Fruit fly (Drosophila melanogaster): Measurements from ENCODE around the gene ClC-a.

The ClC-a gene

DNA sequence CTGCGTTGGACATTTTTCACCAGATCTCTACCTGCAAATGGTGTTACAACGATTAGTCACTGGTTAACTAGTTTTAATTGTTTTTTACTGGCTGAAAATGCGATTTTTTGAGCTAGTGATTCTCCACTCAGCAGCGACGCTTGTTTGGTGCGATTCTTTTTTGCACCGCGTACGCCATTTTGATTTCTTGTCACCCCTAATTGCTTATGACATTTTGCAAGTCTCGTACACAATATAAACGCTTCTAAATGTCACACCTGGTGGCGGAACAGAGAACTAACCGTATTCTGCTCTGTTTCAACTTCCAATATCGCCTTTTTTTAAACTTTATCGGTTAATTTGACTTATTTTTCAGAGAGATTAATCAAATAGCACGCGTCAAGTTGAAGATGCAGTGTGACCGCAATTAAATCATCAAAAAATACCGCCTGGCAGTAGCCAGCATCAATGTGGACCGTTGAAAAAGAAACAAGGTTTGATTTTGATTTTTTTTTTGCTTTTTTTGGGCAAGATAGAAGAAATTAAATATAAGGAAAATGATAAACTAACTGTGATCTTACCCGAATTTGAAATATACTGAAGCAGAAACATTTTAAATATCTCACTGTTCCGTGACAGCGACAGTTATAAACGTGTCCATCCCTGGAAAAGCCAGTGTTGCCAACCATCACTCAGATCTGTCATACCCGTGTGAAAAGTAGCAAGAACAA, 6.1 kb upstream of the ClC-a start, which contains the start of the genes COX5A and glo (continued):
- peak; percentile 15 for TF ChIP-seq dac (GFP tag; optimal IDR thresholded peaks at IDR 0.05)
- peak; percentile 34 for TF ChIP-seq CG1621 (tag; optimal IDR thresholded peaks at IDR 0.05)
- peak; percentile 51 for TF ChIP-seq CG6792 (GFP tag; optimal IDR thresholded peaks at IDR 0.05)
- TF ChIP-seq Eip75B (GFP tag; optimal IDR thresholded peaks at IDR 0.05): peak; percentile 68
- no peak for TF ChIP-seq CG4318 (GFP tag; optimal IDR thresholded peaks at IDR 0.05)
- TF ChIP-seq fd59A (GFP tag; optimal IDR thresholded peaks at IDR 0.05): no peak
- TF ChIP-seq Sox14 (GFP tag; optimal IDR thresholded peaks at IDR 0.05): peak; percentile 79
- peak; percentile 99 for TF ChIP-seq achi (GFP tag; optimal IDR thresholded peaks at IDR 0.05)
- no peak for TF ChIP-seq CG7368 (GFP tag; optimal IDR thresholded peaks at IDR 0.05)
- TF ChIP-seq pdm3 (GFP tag; optimal IDR thresholded peaks at IDR 0.05): no peak
- TF ChIP-seq CG8632 (GFP tag; optimal IDR thresholded peaks at IDR 0.05): no peak
- no peak for TF ChIP-seq Met (GFP tag; optimal IDR thresholded peaks at IDR 0.05)
- TF ChIP-seq CG11762 (GFP tag; optimal IDR thresholded peaks at IDR 0.05; ENCODE audit: insufficient read depth): no peak
- no peak for TF ChIP-seq salr (GFP tag; optimal IDR thresholded peaks at IDR 0.05)
- TF ChIP-seq spab (GFP tag; optimal IDR thresholded peaks at IDR 0.05): no peak
- TF ChIP-seq Sox15 (GFP tag; optimal IDR thresholded peaks at IDR 0.05): peak; percentile 54
- no peak for TF ChIP-seq Blimp-1 (GFP tag; optimal IDR thresholded peaks at IDR 0.05)
- no peak for TF ChIP-seq ss (GFP tag; optimal IDR thresholded peaks at IDR 0.05)
- peak; percentile 76 for TF ChIP-seq Hr4 (GFP tag; optimal IDR thresholded peaks at IDR 0.05)
- peak; percentile 84 for TF ChIP-seq Eip78C (GFP tag)

DNA sequence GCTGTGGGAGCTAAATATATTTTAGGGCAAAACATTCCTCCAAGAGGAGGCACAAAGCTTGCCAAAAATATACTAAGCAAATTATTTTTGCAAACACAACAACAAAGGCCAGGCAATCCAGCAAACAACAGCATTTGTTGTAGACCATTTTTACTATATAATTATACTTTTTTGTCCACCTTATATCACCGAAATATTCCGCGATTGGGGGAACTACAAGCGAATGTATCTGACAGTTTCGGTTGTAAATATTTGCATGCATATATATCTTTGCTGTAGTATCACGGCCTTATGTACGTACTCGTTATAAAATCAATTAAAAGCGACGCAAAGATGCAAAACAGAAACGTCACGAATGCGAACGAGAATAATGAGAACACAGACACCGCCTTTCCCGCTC, 528 bp downstream of the ClC-a start:
- TF ChIP-seq fkh (GFP tag; optimal IDR thresholded peaks at IDR 0.05) (peak; percentile 15), Lpt (GFP tag; optimal IDR thresholded peaks at IDR 0.05) (no peak)

DNA sequence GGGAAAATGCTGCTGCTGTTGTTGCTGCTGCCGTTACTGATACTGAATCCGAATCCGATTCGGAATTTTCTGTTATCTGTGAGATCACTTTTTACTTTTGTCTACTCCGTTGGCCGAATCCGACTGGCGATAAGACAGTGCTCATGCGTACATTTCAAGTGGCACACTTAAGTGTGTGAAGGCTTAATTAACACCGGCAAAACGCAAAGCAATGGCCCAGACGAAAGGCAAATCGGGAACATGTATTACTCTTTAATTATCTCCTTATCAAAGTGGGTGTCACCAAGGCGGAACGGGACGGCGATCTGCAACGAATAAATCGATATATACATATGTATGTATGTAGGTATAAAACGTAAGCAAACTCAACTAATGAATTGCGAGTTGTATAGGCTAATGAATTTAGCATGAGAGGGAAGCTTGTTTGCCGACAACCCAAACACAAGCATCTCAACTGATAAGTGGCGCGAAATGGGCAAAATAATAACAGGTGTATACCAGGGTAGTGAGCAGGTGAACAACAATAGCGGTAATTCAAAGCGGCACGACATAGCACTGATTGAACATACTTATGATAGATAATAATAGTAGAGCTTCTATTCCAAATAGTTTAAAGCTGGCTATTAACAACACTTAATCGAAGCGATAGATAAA, 2.0 kb downstream of the ClC-a start:
- TF ChIP-seq Sox102F (GFP tag; optimal IDR thresholded peaks at IDR 0.05) (no peak), svp (GFP tag) (peak; percentile 89), vri (GFP tag; optimal IDR thresholded peaks at IDR 0.05) (peak; percentile 20)

DNA sequence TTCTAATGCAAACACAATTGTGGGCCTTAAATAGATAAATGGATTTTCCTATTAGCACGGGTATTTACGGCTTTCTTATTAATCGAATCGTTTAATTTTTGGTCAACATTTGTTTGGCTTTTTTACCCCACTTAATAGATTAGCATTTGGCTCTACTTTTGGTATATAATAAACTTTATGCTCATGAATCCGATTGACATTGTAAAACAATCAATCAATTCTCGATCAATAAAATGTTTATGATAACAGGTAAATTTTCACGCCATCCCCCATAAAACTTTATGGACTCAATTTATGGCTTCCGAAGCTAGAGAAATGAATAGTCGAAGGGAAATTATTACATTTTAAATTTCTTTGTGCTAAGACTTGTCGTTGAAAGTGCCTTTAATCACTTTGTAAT, 3.4 kb downstream of the ClC-a start:
- TF ChIP-seq CG32006 (GFP tag; optimal IDR thresholded peaks at IDR 0.05): no peak
- no peak for TF ChIP-seq CG15336 (GFP tag; IDR thresholded peaks at IDR 0.05)
- TF ChIP-seq fd59A (GFP tag; optimal IDR thresholded peaks at IDR 0.05): no peak
- TF ChIP-seq topi (GFP tag; optimal IDR thresholded peaks at IDR 0.05): no peak
- no peak for TF ChIP-seq CG8632 (GFP tag; optimal IDR thresholded peaks at IDR 0.05)
- TF ChIP-seq fkh (GFP tag; optimal IDR thresholded peaks at IDR 0.05): peak; percentile 57

DNA sequence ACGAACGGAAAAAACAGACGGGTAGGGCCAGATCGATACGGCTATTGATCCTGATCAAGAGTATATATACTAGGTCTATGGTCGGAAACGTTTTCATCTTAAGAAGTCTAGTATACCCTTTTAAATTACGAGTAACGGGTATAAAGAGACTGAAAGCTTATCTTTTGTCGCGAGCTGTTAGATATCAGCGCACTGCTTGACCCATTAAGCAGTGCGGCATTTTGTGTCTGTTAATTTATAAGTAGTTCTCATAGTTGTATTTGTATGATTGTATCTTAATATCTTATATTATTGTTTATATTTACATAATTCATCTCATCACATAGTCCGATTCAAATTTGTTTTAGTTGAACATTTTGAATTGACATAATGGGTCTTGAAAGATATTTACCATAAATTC, 5.4 kb downstream of the ClC-a start:
- TF ChIP-seq CG8319 (GFP tag; optimal IDR thresholded peaks at IDR 0.05) (no peak), CG11762 (GFP tag; optimal IDR thresholded peaks at IDR 0.05; ENCODE audit: insufficient read depth) (no peak), Eip78C (GFP tag) (peak; percentile 66), CG11902 (GFP tag; optimal IDR thresholded peaks at IDR 0.05) (no peak), fd85E (GFP tag; optimal IDR thresholded peaks at IDR 0.05) (no peak), esn (GFP tag; optimal IDR thresholded peaks at IDR 0.05) (no peak), Ets21C (GFP tag; optimal IDR thresholded peaks at IDR 0.05) (no peak), Lpt (GFP tag; optimal IDR thresholded peaks at IDR 0.05) (no peak)
